Fruit fly (Drosophila melanogaster) whole organism, wandering third instar larva: ENCODE results near the gene CG4151.

Experiments
- CG32264 ChIP-seq: fragments of 200-800 bp; sonication (Bioruptor generic); optimal IDR thresholded peaks from 2 replicates; lab custom pipeline; 2016; ENCODE audit warnings: missing biosample characterization, missing genetic modification characterization
- Dfd ChIP-seq: fragments of >200 bp; optimal IDR thresholded peaks from 2 replicates; lab custom pipeline; 2017; ENCODE audit warnings: missing biosample characterization, missing genetic modification characterization
- Dif ChIP-seq: fragments of 200-275, 200-300 bp; sonication (Bioruptor generic); optimal IDR thresholded peaks from 2 replicates; lab custom pipeline; 2018; ENCODE audit warnings: missing biosample characterization, missing genetic modification characterization; ENCODE audit not compliant: partially characterized antibody
- Hr83 ChIP-seq: fragments of 200-300 bp; sonication (Bioruptor generic); optimal IDR thresholded peaks from 2 replicates; lab custom pipeline; 2016; ENCODE audit warnings: missing biosample characterization, mild to moderate bottlenecking, missing genetic modification characterization, moderate library complexity; ENCODE audit not compliant: poor library complexity, severe bottlenecking
- Mio ChIP-seq: sonication (Bioruptor generic); optimal IDR thresholded peaks from 2 replicates; lab custom pipeline; 2016; ENCODE audit warnings: missing biosample characterization, missing genetic modification characterization
- N ChIP-seq: fragments of >200 bp; optimal IDR thresholded peaks from 2 replicates; lab custom pipeline; 2018; ENCODE audit warnings: missing biosample characterization, missing external identifiers, missing genetic modification characterization
- Rel ChIP-seq, 2 experiments: fragments of 200-800 bp; sonication (Bioruptor generic) in 1 of 2; optimal IDR thresholded peaks; 2 replicates in 1 of 2; 3 replicates in 1 of 2; lab custom pipeline; 2016 to 2019; ENCODE audit warnings: mild to moderate bottlenecking in 2 of 2, missing biosample characterization in 2 of 2, missing genetic modification characterization in 2 of 2, moderate library complexity in 1 of 2
- Sp1 ChIP-seq: fragments of 200-800 bp; sonication (Bioruptor generic); optimal IDR thresholded peaks from 3 replicates; lab custom pipeline; 2019; ENCODE audit warnings: missing biosample characterization, mild to moderate bottlenecking, missing genetic modification characterization, moderate library complexity
- br ChIP-seq: fragments of 200-800 bp; sonication (Bioruptor generic); optimal IDR thresholded peaks from 2 replicates; lab custom pipeline; 2016; ENCODE audit warnings: missing biosample characterization, missing genetic modification characterization
- dl ChIP-seq, 2 experiments: fragments of 175-275, 200-275 bp in 1 of 2; fragments of 200-275 bp in 1 of 2; sonication (Bioruptor generic); optimal IDR thresholded peaks; lab custom pipeline; 2018; ENCODE audit warnings: mild to moderate bottlenecking in 2 of 2, missing biosample characterization in 2 of 2, missing genetic modification characterization in 2 of 2, moderate library complexity in 2 of 2; ENCODE audit not compliant: partially characterized antibody in 2 of 2, insufficient read depth in 1 of 2
- ey ChIP-seq: fragments of 200-800 bp; sonication (Bioruptor generic); optimal IDR thresholded peaks from 2 replicates; lab custom pipeline; 2016; ENCODE audit warnings: missing biosample characterization, missing genetic modification characterization
- foxo ChIP-seq, 2 experiments: fragments of 200-800 bp; sonication (Bioruptor generic); optimal IDR thresholded peaks; 2 replicates in 1 of 2; 3 replicates in 1 of 2; lab custom pipeline; 2016 to 2017; ENCODE audit warnings: missing biosample characterization in 2 of 2, missing genetic modification characterization in 2 of 2
- fru ChIP-seq: fragments of 200-800 bp; sonication (Bioruptor generic); optimal IDR thresholded peaks from 3 replicates; lab custom pipeline; 2016; ENCODE audit warnings: missing biosample characterization, mild to moderate bottlenecking, missing genetic modification characterization
- h ChIP-seq: fragments of 200-800 bp; sonication (Bioruptor generic); optimal IDR thresholded peaks from 3 replicates; lab custom pipeline; 2016; ENCODE audit warnings: missing biosample characterization, mild to moderate bottlenecking, missing genetic modification characterization
- pan ChIP-seq: fragments of >200 bp; optimal IDR thresholded peaks from 2 replicates; lab custom pipeline; 2017
- tai ChIP-seq: sonication (Bioruptor generic); optimal IDR thresholded peaks from 2 replicates; lab custom pipeline; 2016; ENCODE audit warnings: missing biosample characterization, missing genetic modification characterization
- usp ChIP-seq: fragments of >200 bp; optimal IDR thresholded peaks from 2 replicates; lab custom pipeline; 2017; ENCODE audit warnings: missing biosample characterization, missing genetic modification characterization
- woc ChIP-seq: sonication (Bioruptor generic); optimal IDR thresholded peaks from 2 replicates; lab custom pipeline; 2016; ENCODE audit warnings: missing biosample characterization, mild to moderate bottlenecking, missing genetic modification characterization

CG4151 gene

dm6 chrX:5516783-5517571 lies 15.7 kb downstream of the CG4151 start (continued):
- TF ChIP-seq usp (GFP tag; lab: Kevin White, UChicago), result no peak
- peak; percentile 14 for TF ChIP-seq ey (GFP tag; lab: Kevin White, UChicago)
- no peak for TF ChIP-seq Hr83 (GFP tag; lab: Kevin White, UChicago)
- no peak for TF ChIP-seq Sp1 (GFP tag; lab: Kevin White, UChicago)
- TF ChIP-seq N (GFP tag; lab: Kevin White, UChicago), result no peak
- peak; percentile 60 for TF ChIP-seq woc
- TF ChIP-seq pan (lab: Kevin White, UChicago), result no peak
- TF ChIP-seq dl (GFP tag; optimal IDR thresholded peaks at IDR 0.05; lab: Kevin White, UChicago; ENCODE audit: insufficient read depth in 1 of 2, partially characterized antibody in 2 of 2), result peak; percentile 83 to 89
- no peak for TF ChIP-seq Dfd (GFP tag; lab: Kevin White, UChicago)

DNA sequence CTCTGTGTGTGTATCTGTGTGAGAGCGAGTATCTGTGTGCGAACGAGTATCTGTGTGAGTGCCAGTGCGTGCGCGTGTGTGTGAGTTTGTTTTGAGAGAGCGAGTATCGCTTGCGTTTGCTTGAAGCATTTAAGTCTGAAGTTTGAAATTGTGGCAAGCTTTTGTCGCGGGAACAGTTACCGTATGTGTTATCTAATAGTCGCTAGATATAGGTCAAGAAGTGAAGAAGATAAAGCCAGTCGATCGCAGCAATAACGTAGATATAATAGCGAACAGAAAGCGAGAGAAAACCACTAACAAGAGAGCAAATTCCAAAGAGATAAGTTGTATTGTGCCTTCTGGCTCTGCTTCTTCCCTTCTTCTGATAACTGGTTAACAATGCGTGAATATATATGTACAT lies 16.9 kb downstream of the CG4151 start:
- TF ChIP-seq Mio (GFP tag; lab: Kevin White, UChicago), result no peak
- no peak for TF ChIP-seq foxo (GFP tag; optimal IDR thresholded peaks at IDR 0.05; lab: Kevin White, UChicago)
- TF ChIP-seq tai (GFP tag; lab: Kevin White, UChicago), result no peak
- TF ChIP-seq br (GFP tag; lab: Kevin White, UChicago), result no peak
- no peak for TF ChIP-seq Dfd (GFP tag; lab: Kevin White, UChicago)
- TF ChIP-seq Dif (GFP tag; lab: Kevin White, UChicago), result no peak
- TF ChIP-seq usp (GFP tag; lab: Kevin White, UChicago), result no peak
- no peak for TF ChIP-seq CG32264 (GFP tag; lab: Kevin White, UChicago)

DNA sequence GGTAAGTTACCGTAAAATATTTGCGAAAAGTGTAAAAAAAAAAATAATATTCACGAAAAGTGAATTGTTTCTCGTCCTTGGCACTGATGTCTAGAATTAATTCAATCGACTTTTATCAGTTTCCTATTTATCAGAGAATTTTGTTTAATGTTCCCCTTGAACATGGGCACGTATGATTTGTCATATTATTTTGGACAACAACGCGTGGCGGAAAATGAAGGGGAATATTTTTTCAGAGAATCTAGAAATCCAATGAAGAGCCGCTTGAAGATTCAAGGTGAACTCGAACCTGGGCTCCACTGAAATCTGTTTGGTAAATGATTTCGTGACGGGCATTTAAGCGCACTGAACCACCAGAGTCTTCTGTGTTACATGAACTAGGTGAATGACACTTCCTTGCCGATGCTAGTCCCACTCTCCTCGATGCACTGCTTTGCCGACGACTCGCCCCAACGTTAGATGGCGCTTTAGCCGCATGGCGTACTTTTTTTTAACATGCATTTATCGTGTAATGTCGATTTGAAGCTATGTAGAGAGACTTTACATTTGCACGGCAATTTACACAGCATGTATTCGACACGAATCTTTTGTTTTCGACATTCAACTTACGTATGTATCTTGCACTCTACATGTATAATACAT lies 23.1 kb downstream of the CG4151 start:
- no peak for TF ChIP-seq Rel (GFP tag; optimal IDR thresholded peaks at IDR 0.05; lab: Kevin White, UChicago)
- peak; percentile 56 for TF ChIP-seq Rel (tag; optimal IDR thresholded peaks at IDR 0.05; lab: Kevin White, UChicago)
- TF ChIP-seq h (GFP tag; lab: Kevin White, UChicago), result peak; percentile 34
- peak; percentile 20 for TF ChIP-seq fru
- TF ChIP-seq Sp1 (GFP tag; lab: Kevin White, UChicago), result no peak
- TF ChIP-seq pan (lab: Kevin White, UChicago), result no peak
- peak in 1 of 2 experiments; percentile 2 for TF ChIP-seq foxo (GFP tag; optimal IDR thresholded peaks at IDR 0.05; lab: Kevin White, UChicago)
- TF ChIP-seq dl (GFP tag; optimal IDR thresholded peaks at IDR 0.05; lab: Kevin White, UChicago; ENCODE audit: insufficient read depth in 1 of 2, partially characterized antibody in 2 of 2), result no peak
- TF ChIP-seq br (GFP tag; lab: Kevin White, UChicago), result peak; percentile 19
